Fruit fly (Drosophila melanogaster): Measurements from ENCODE around the gene chas.

The chas gene

DNA sequence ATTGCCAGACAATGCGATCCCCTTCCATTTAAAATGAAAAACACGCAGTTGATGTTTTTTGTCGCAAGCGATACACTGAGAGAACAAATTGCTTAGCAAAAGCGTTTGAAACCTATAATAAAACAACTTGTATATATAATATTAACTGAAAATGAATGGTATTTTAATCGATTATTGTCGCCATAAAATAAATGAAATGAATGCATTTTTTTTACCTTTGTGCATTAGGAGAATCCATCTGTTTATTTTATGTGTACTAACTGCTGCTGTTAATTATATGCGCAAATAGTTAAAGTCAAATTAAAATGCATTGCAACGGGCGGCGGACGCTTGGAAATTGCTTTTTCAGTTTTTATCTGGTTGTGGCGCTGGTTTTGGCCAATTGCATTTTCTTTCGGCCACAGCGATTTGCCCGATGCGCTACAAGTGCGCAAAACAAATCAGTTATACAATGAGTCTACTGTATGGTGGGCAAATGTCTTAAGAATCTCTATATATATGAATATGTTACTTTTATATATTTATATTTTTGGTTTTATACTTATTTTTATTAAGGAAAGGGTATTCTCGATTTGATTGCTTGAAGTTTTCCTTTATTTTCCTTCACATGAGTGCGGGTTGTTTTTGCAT, 28.1 kb upstream of the chas start (continued):
- TF ChIP-seq CG3847 (GFP tag; IDR thresholded peaks at IDR 0.05) (no peak), CG10321 (GFP tag; IDR thresholded peaks at IDR 0.05) (no peak), CG1602 (GFP tag; optimal IDR thresholded peaks at IDR 0.05) (no peak), Mes4 (GFP tag; optimal IDR thresholded peaks at IDR 0.05) (no peak), Atf-2 (GFP tag; optimal IDR thresholded peaks at IDR 0.05) (no peak), Adf1 (GFP tag; IDR thresholded peaks at IDR 0.05) (no peak), odd (GFP tag; optimal IDR thresholded peaks at IDR 0.05) (no peak), CG8281 (tag; optimal IDR thresholded peaks at IDR 0.05) (no peak), CG33557 (GFP tag; optimal IDR thresholded peaks at IDR 0.05) (no peak), slbo (GFP tag; IDR thresholded peaks at IDR 0.05) (peak; percentile 31; the same call in 1 of the 2 replicates), en (GFP tag; optimal IDR thresholded peaks at IDR 0.05) (no peak), dpn (GFP tag; optimal IDR thresholded peaks at IDR 0.05) (no peak), CG10959 (GFP tag; IDR thresholded peaks at IDR 0.05) (no peak), bsh (GFP tag; optimal IDR thresholded peaks at IDR 0.05) (peak in 1 of 2 experiments; percentile 29), chinmo (GFP tag; IDR thresholded peaks at IDR 0.05; ENCODE audit: partially characterized antibody) (no peak), bcd (GFP tag; optimal IDR thresholded peaks at IDR 0.05) (peak; percentile 21), Hmx (GFP tag; optimal IDR thresholded peaks at IDR 0.05) (no peak)

DNA sequence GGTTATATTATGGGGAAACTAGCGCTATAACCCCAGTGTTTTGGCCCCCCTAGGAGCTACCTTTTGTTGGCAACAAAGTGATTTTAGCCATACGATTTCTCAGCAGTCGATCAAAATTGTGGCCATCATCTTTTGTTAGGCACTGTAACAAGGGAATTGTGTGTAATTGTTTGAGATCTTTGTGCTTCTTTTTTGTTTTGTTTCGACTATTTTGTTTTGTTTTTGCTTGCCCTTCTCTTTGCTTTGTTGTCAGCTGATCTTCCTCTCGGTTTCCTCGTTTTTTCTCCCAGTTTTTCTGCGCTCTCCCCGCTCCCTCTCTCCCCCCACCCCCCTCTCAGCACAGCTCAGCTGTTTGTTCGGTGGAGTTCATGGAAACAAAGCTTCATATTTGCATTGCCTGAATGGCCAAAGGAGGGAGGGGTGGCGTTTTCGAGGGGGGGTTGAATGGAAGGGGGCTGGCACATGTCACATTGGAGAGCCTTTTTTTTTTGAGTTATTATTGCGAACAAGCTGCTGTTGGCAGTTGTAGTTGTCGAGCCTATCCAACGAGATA, 27.5 kb upstream of the chas start:
- TF ChIP-seq psq (GFP tag; optimal IDR thresholded peaks at IDR 0.05) (no peak), D19A (tag; optimal IDR thresholded peaks at IDR 0.05) (no peak), sqz (GFP tag; optimal IDR thresholded peaks at IDR 0.05) (no peak), Bteb2 (GFP tag; optimal IDR thresholded peaks at IDR 0.05) (no peak), CG18619 (GFP tag; optimal IDR thresholded peaks at IDR 0.05) (no peak), tin (GFP tag; optimal IDR thresholded peaks at IDR 0.05) (no peak), wor (GFP tag; IDR thresholded peaks at IDR 0.05) (no peak), Sry-δ (GFP tag; optimal IDR thresholded peaks at IDR 0.05) (no peak), CG17829 (tag; optimal IDR thresholded peaks at IDR 0.05) (no peak), CG8388 (GFP tag; optimal IDR thresholded peaks at IDR 0.05) (peak; percentile 77), chinmo (GFP tag; IDR thresholded peaks at IDR 0.05; ENCODE audit: partially characterized antibody) (0 out of 4 replicates have a peak, but pooled peaks have one; percentile 59), Eip74EF (GFP tag; optimal IDR thresholded peaks at IDR 0.05) (no peak), wek (GFP tag; optimal IDR thresholded peaks at IDR 0.05) (no peak), fu2 (GFP tag; optimal IDR thresholded peaks at IDR 0.05) (no peak), da (GFP tag; optimal IDR thresholded peaks at IDR 0.05) (no peak), crp (GFP tag; optimal IDR thresholded peaks at IDR 0.05) (peak in 1 of 2 experiments; percentile 36), sens (GFP tag) (peak; percentile 15), pfk (GFP tag; optimal IDR thresholded peaks at IDR 0.05) (peak; percentile 53), Trl (optimal IDR thresholded peaks at IDR 0.05) (peak in 1 of 2 experiments; percentile 23), Trl (GFP tag; optimal IDR thresholded peaks at IDR 0.05) (no peak), mld (GFP tag; IDR thresholded peaks at IDR 0.05; ENCODE audit: partially characterized antibody) (no peak), lov (optimal IDR thresholded peaks at IDR 0.05) (no peak), lov (GFP tag; IDR thresholded peaks at IDR 0.05) (no peak), usp (GFP tag; optimal IDR thresholded peaks at IDR 0.05) (no peak), CG7556 (GFP tag; optimal IDR thresholded peaks at IDR 0.05) (no peak), dmrt99B (tag; optimal IDR thresholded peaks at IDR 0.05) (no peak), Sry-β (GFP tag; optimal IDR thresholded peaks at IDR 0.05) (no peak), ken (GFP tag; IDR thresholded peaks at IDR 0.05) (no peak), exex (tag; optimal IDR thresholded peaks at IDR 0.05) (no peak), Six4 (GFP tag; optimal IDR thresholded peaks at IDR 0.05) (no peak), luna (GFP tag; optimal IDR thresholded peaks at IDR 0.05) (no peak), Med (GFP tag) (no peak), ap (GFP tag; IDR thresholded peaks at IDR 0.05) (no peak), Kr (GFP tag; optimal IDR thresholded peaks at IDR 0.05) (no peak)

Data from whole organism, embryonic.